Worm (Caenorhabditis elegans) whole organism, early embryonic: ENCODE results near the gene C14C10.1.
A peak's percentile ranks its signal among the peaks of the same experiment; 100 is the strongest.

Experiments
- B0310.2 ChIP-seq: sonication (generic microtip); optimal IDR thresholded peaks from 2 replicates; lab custom pipeline; 2016; ENCODE audit warnings: mild to moderate bottlenecking, missing genetic modification characterization, missing compliant biosample characterization
- F13C5.2 ChIP-seq: sonication (generic microtip); optimal IDR thresholded peaks from 2 replicates; lab custom pipeline; 2017; ENCODE audit warnings: mild to moderate bottlenecking, missing genetic modification characterization, inconsistent platforms, missing compliant biosample characterization
- aly-1 ChIP-seq: sonication (generic microtip); optimal IDR thresholded peaks from 2 replicates; lab custom pipeline; 2016; ENCODE audit warnings: missing genetic modification characterization, missing compliant biosample characterization
- ama-1 ChIP-seq: fragments of 150-350 bp; optimal IDR thresholded peaks from 2 replicates; lab custom pipeline; 2014
- ceh-13 ChIP-seq: fragments of 200-800 bp; sonication (Bioruptor generic); optimal IDR thresholded peaks from 2 replicates; lab custom pipeline; 2018; ENCODE audit warnings: mild to moderate bottlenecking, missing genetic modification characterization, missing compliant biosample characterization
- ceh-36 ChIP-seq: sonication (generic microtip); optimal IDR thresholded peaks from 2 replicates; lab custom pipeline; 2016; ENCODE audit warnings: missing genetic modification characterization, inconsistent platforms, missing compliant biosample characterization
- ets-7 ChIP-seq: sonication (generic microtip); optimal IDR thresholded peaks from 2 replicates; lab custom pipeline; 2016; ENCODE audit warnings: missing genotype, missing genetic modification characterization, missing compliant biosample characterization
- flt-1 ChIP-seq: fragments of 200-800 bp; sonication (Bioruptor generic); IDR thresholded peaks from 2 replicates; pipeline ENCODE4 v1.3.6; 2022; ENCODE audit warnings: missing genetic modification characterization, missing compliant biosample characterization
- hmbx-1 ChIP-seq: sonication (generic microtip); optimal IDR thresholded peaks from 2 replicates; lab custom pipeline; 2016; ENCODE audit warnings: mild to moderate bottlenecking, missing genetic modification characterization, missing compliant biosample characterization
- hmg-4 ChIP-seq: fragments of 200-800 bp; sonication (Bioruptor generic); optimal IDR thresholded peaks from 2 replicates; lab custom pipeline; 2018; ENCODE audit warnings: mild to moderate bottlenecking, missing genetic modification characterization, missing compliant biosample characterization
- hnd-1 ChIP-seq: sonication (generic microtip); optimal IDR thresholded peaks from 2 replicates; lab custom pipeline; 2016; ENCODE audit warnings: missing genetic modification characterization, missing compliant biosample characterization
- pes-1 ChIP-seq: fragments of 200-800 bp; sonication (Bioruptor generic); IDR thresholded peaks from 2 replicates; pipeline ENCODE4 v1.3.6; 2022; ENCODE audit warnings: missing genetic modification reagents, missing genetic modification characterization, missing compliant biosample characterization
- scrt-1 ChIP-seq: fragments of 200-800 bp; sonication (Bioruptor generic); IDR thresholded peaks from 2 replicates; pipeline ENCODE4 v1.3.6; 2022; ENCODE audit warnings: missing genetic modification characterization, missing compliant biosample characterization
- sea-1 ChIP-seq: fragments of 200-800 bp; sonication (Bioruptor generic); conservative IDR thresholded peaks from 2 replicates; pipeline ENCODE4 v1.3.6; 2022; ENCODE audit warnings: missing genetic modification characterization, missing compliant biosample characterization
- tbx-11 ChIP-seq: fragments of 200-800 bp; sonication (Bioruptor generic); IDR thresholded peaks from 2 replicates; pipeline ENCODE4 v1.3.6; 2022; ENCODE audit warnings: missing genetic modification characterization, missing compliant biosample characterization
- tbx-37 ChIP-seq: fragments of 200-800 bp; sonication (Bioruptor generic); conservative IDR thresholded peaks from 2 replicates; pipeline ENCODE4 v1.3.6; 2022; ENCODE audit warnings: missing genetic modification reagents, missing genetic modification characterization, missing compliant biosample characterization
- tra-4 ChIP-seq: sonication (generic microtip); optimal IDR thresholded peaks from 2 replicates; lab custom pipeline; 2017; ENCODE audit warnings: missing genetic modification characterization, missing compliant biosample characterization

The C14C10.1 gene

ce11 chrV:12624371-12624770, 36.2 kb downstream of the C14C10.1 start, which contains the start of gene F56H9.9:
Gene F56H9.9 (minus strand): TSS chrV:12624471.
- TF ChIP-seq ama-1 (lab: Kevin White, UChicago) (no peak), ceh-13 (GFP tag; lab: Kevin White, UChicago) (no peak), tra-4 (no peak), aly-1 (tag; lab: Kevin White, UChicago) (no peak), tbx-37 (GFP tag; lab: Robert Waterston, UW) (no peak), sea-1 (no peak), ceh-36 (tag; lab: Kevin White, UChicago) (no peak), hnd-1 (tag; lab: Kevin White, UChicago) (no peak), ets-7 (tag; lab: Kevin White, UChicago) (no peak), scrt-1 (GFP tag; lab: Robert Waterston, UW) (no peak), pes-1 (GFP tag; lab: Robert Waterston, UW) (no peak), F13C5.2 (tag; lab: Kevin White, UChicago) (no peak), flt-1 (GFP tag; lab: Robert Waterston, UW) (no peak), tbx-11 (GFP tag; lab: Robert Waterston, UW) (no peak), B0310.2 (tag; lab: Kevin White, UChicago) (no peak), hmg-4 (GFP tag; lab: Kevin White, UChicago) (no peak)

ce11 chrV:12629743-12630142, 41.6 kb downstream of the C14C10.1 start, which contains the start of gene F56H9.6:
Gene F56H9.6 (minus strand): TSS chrV:12629843.
- no peak for TF ChIP-seq tra-4
- no peak for TF ChIP-seq scrt-1 (GFP tag; lab: Robert Waterston, UW)
- no peak for TF ChIP-seq ama-1 (lab: Kevin White, UChicago)
- no peak for TF ChIP-seq aly-1 (tag; lab: Kevin White, UChicago)
- TF ChIP-seq hmg-4 (GFP tag; lab: Kevin White, UChicago) = no peak
- no peak for TF ChIP-seq hmbx-1
- TF ChIP-seq hnd-1 (tag; lab: Kevin White, UChicago) = no peak
- TF ChIP-seq F13C5.2 (tag; lab: Kevin White, UChicago) = no peak
- TF ChIP-seq flt-1 (GFP tag; lab: Robert Waterston, UW) = no peak
- no peak for TF ChIP-seq tbx-37 (GFP tag; lab: Robert Waterston, UW)
- TF ChIP-seq B0310.2 (tag; lab: Kevin White, UChicago) = no peak
- no peak for TF ChIP-seq pes-1 (GFP tag; lab: Robert Waterston, UW)
- TF ChIP-seq ets-7 (tag; lab: Kevin White, UChicago) = no peak

- TF ChIP-seq aly-1 (tag; lab: Kevin White, UChicago) (no peak), pes-1 (GFP tag; lab: Robert Waterston, UW) (no peak), tbx-11 (GFP tag; lab: Robert Waterston, UW) (no peak), scrt-1 (GFP tag; lab: Robert Waterston, UW) (no peak), ama-1 (lab: Kevin White, UChicago) (no peak), B0310.2 (tag; lab: Kevin White, UChicago) (no peak), tbx-37 (GFP tag; lab: Robert Waterston, UW) (no peak), F13C5.2 (tag; lab: Kevin White, UChicago) (no peak), hmg-4 (GFP tag; lab: Kevin White, UChicago) (no peak), hmbx-1 (no peak), tra-4 (no peak), sea-1 (no peak), flt-1 (GFP tag; lab: Robert Waterston, UW) (no peak), hnd-1 (tag; lab: Kevin White, UChicago) (no peak), ceh-13 (GFP tag; lab: Kevin White, UChicago) (no peak), ets-7 (tag; lab: Kevin White, UChicago) (no peak)
Measured at ce11 chrV:12632048-12632447, 43.9 kb downstream of the C14C10.1 start, which contains the start of gene srx-113. Gene srx-113 (minus strand): TSS chrV:12632148.

- no peak for TF ChIP-seq ets-7 (tag; lab: Kevin White, UChicago)
- TF ChIP-seq hmbx-1 = no peak
- peak; percentile 56; the same call in 1 of the 2 replicates for TF ChIP-seq tbx-11 (GFP tag; lab: Robert Waterston, UW)
- no peak for TF ChIP-seq flt-1 (GFP tag; lab: Robert Waterston, UW)
Measured at ce11 chrV:12633046-12633445, 44.9 kb downstream of the C14C10.1 start.

- TF ChIP-seq scrt-1 (GFP tag; lab: Robert Waterston, UW) = no peak
- no peak for TF ChIP-seq aly-1 (tag; lab: Kevin White, UChicago)
- TF ChIP-seq hmg-4 (GFP tag; lab: Kevin White, UChicago) = no peak
Measured at ce11 chrV:12634050-12634449, 45.9 kb downstream of the C14C10.1 start.

- no peak for TF ChIP-seq tbx-37 (GFP tag; lab: Robert Waterston, UW)
Measured at ce11 chrV:12634746-12635145, 46.6 kb downstream of the C14C10.1 start.

- no peak for TF ChIP-seq B0310.2 (tag; lab: Kevin White, UChicago)
- TF ChIP-seq flt-1 (GFP tag; lab: Robert Waterston, UW) = no peak
- no peak for TF ChIP-seq ceh-13 (GFP tag; lab: Kevin White, UChicago)
- no peak for TF ChIP-seq ama-1 (lab: Kevin White, UChicago)
- TF ChIP-seq tbx-11 (GFP tag; lab: Robert Waterston, UW) = no peak
- TF ChIP-seq aly-1 (tag; lab: Kevin White, UChicago) = no peak
- no peak for TF ChIP-seq tbx-37 (GFP tag; lab: Robert Waterston, UW)
- no peak for TF ChIP-seq tra-4
- TF ChIP-seq pes-1 (GFP tag; lab: Robert Waterston, UW) = no peak
- no peak for TF ChIP-seq hmbx-1
- no peak for TF ChIP-seq F13C5.2 (tag; lab: Kevin White, UChicago)
- no peak for TF ChIP-seq ceh-36 (tag; lab: Kevin White, UChicago)
- no peak for TF ChIP-seq hmg-4 (GFP tag; lab: Kevin White, UChicago)
- no peak for TF ChIP-seq scrt-1 (GFP tag; lab: Robert Waterston, UW)
- TF ChIP-seq hnd-1 (tag; lab: Kevin White, UChicago) = no peak
- TF ChIP-seq sea-1 = no peak
Measured at ce11 chrV:12635218-12635617, 47.1 kb downstream of the C14C10.1 start.
